Fruit fly (Drosophila melanogaster) whole organism, larva: ENCODE data around the gene Larp4B.

Experiments
- noc ChIP-seq: fragments of 200-800 bp; sonication (Bioruptor generic); optimal IDR thresholded peaks from 3 replicates; lab custom pipeline; 2019; ENCODE audit warnings: missing biosample characterization, mild to moderate bottlenecking, missing genetic modification characterization, moderate library complexity

Gene Larp4B

dm6 chr3L:3242121-3243083, 17.8 kb downstream of the Larp4B start:
- TF ChIP-seq noc (tag; lab: Kevin White, UChicago) = no peak

- no peak for TF ChIP-seq noc (tag; lab: Kevin White, UChicago)
Observed at dm6 chr3L:3244244-3245144, 19.9 kb downstream of the Larp4B start, which contains the start of gene CG12078. TSS of gene CG12078 (minus strand) at chr3L:3244294.

dm6 chr3L:3245189-3245588, 20.6 kb downstream of the Larp4B start:
- TF ChIP-seq noc (tag; lab: Kevin White, UChicago) = no peak

- no peak for TF ChIP-seq noc (tag; lab: Kevin White, UChicago)
Observed at dm6 chr3L:3246378-3247129, 21.9 kb downstream of the Larp4B start.

dm6 chr3L:3247130-3248065, 22.8 kb downstream of the Larp4B start, which contains the start of gene CG43389:
TSS of gene CG43389 (plus strand) at chr3L:3248015.
- no peak for TF ChIP-seq noc (tag; lab: Kevin White, UChicago)

- TF ChIP-seq noc (tag; lab: Kevin White, UChicago) = peak; percentile 83
Observed at dm6 chr3L:3248714-3249663, 24.4 kb downstream of the Larp4B start.

- TF ChIP-seq noc (tag; lab: Kevin White, UChicago) = no peak
Observed at dm6 chr3L:3249664-3249996, 25.0 kb downstream of the Larp4B start.

- peak; percentile 98 for TF ChIP-seq noc (tag; lab: Kevin White, UChicago)
Observed at dm6 chr3L:3249997-3250774, 25.5 kb downstream of the Larp4B start.

- no peak for TF ChIP-seq noc (tag; lab: Kevin White, UChicago)
Observed at dm6 chr3L:3250922-3251658, 26.5 kb downstream of the Larp4B start.

dm6 chr3L:3251659-3252490, 27.2 kb downstream of the Larp4B start:
- TF ChIP-seq noc (tag; lab: Kevin White, UChicago) = no peak

- TF ChIP-seq noc (tag; lab: Kevin White, UChicago) = no peak
Observed at dm6 chr3L:3252884-3253283, 28.2 kb downstream of the Larp4B start.
